Fruit fly (Drosophila melanogaster) whole organism, wandering third instar larva: Measurements from ENCODE around the gene Wnt5.

Source experiments
- Dfd ChIP-seq: fragments of >200 bp; optimal IDR thresholded peaks from 2 replicates; lab custom pipeline; 2017; ENCODE audit warnings: missing biosample characterization, missing genetic modification characterization
- HLH106 ChIP-seq: fragments of 200-800 bp; optimal IDR thresholded peaks from 3 replicates; lab custom pipeline; 2019; ENCODE audit warnings: missing biosample characterization, mild to moderate bottlenecking, missing genetic modification characterization, moderate library complexity
- Mio ChIP-seq: sonication (Bioruptor generic); optimal IDR thresholded peaks from 2 replicates; lab custom pipeline; 2016; ENCODE audit warnings: missing biosample characterization, missing genetic modification characterization
- Rel ChIP-seq, 2 experiments: fragments of 200-800 bp; sonication (Bioruptor generic) in 1 of 2; optimal IDR thresholded peaks; 2 replicates in 1 of 2; 3 replicates in 1 of 2; lab custom pipeline; 2016 to 2019; ENCODE audit warnings: mild to moderate bottlenecking in 2 of 2, missing biosample characterization in 2 of 2, missing genetic modification characterization in 2 of 2, moderate library complexity in 1 of 2
- br ChIP-seq: fragments of 200-800 bp; sonication (Bioruptor generic); optimal IDR thresholded peaks from 2 replicates; lab custom pipeline; 2016; ENCODE audit warnings: missing biosample characterization, missing genetic modification characterization
- h ChIP-seq: fragments of 200-800 bp; sonication (Bioruptor generic); optimal IDR thresholded peaks from 3 replicates; lab custom pipeline; 2016; ENCODE audit warnings: missing biosample characterization, mild to moderate bottlenecking, missing genetic modification characterization
- lola ChIP-seq: fragments of >200 bp; optimal IDR thresholded peaks from 2 replicates; lab custom pipeline; 2017; ENCODE audit warnings: missing biosample characterization, missing genetic modification characterization
- pan ChIP-seq: fragments of >200 bp; optimal IDR thresholded peaks from 2 replicates; lab custom pipeline; 2017
- psq ChIP-seq: fragments of 200-800 bp; sonication (Bioruptor generic); optimal IDR thresholded peaks from 3 replicates; lab custom pipeline; 2017; ENCODE audit warnings: missing biosample characterization, mild to moderate bottlenecking, missing genetic modification characterization, moderate library complexity
- sage ChIP-seq: fragments of 200-800 bp; sonication (Bioruptor generic); optimal IDR thresholded peaks from 2 replicates; lab custom pipeline; 2016; ENCODE audit warnings: missing biosample characterization, mild to moderate bottlenecking, missing genetic modification characterization
- usp ChIP-seq: fragments of >200 bp; optimal IDR thresholded peaks from 2 replicates; lab custom pipeline; 2017; ENCODE audit warnings: missing biosample characterization, missing genetic modification characterization

DNA sequence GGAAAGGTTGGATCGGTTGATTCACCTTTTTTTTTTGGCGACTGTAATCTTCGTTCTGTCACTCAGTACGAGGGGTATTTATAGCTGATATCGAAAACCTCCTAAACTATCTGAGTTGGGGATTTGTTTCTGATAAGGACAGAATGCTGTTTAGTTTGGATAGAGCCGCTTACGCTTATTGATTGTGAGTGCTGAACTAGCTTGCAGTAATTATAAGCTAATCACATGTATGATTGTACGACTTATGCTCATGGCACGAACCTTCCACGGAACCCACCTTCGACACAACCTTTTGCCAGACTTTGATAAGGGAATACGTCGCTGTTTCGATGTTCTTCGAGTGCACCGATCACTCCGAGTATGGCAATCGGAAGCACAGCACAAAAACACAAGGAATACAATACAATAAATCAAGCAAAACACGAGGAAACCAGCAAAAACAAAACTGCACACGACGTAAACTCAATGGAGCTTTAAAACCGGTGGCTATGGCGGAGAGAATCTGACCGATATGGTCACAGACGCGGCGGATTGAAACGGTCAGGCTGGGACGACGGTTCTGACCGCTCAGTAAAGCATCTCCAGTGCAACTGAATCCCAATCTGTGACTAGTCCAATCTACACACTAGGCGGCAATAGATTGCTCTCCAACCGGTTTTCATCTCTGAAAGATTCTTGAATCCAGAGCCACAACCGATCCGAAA is 18.7 kb downstream of the Wnt5 start, which contains the start of gene psh:
- TF ChIP-seq Mio (GFP tag; lab: Kevin White, UChicago) (no peak), pan (lab: Kevin White, UChicago) (no peak), lola (GFP tag; lab: Kevin White, UChicago) (no peak), h (GFP tag; lab: Kevin White, UChicago) (no peak), HLH106 (tag; lab: Kevin White, UChicago) (no peak), usp (GFP tag; lab: Kevin White, UChicago) (no peak), Rel (GFP tag; optimal IDR thresholded peaks at IDR 0.05; lab: Kevin White, UChicago) (no peak), Rel (tag; optimal IDR thresholded peaks at IDR 0.05; lab: Kevin White, UChicago) (no peak), sage (no peak), psq (no peak), Dfd (GFP tag; lab: Kevin White, UChicago) (no peak), br (GFP tag; lab: Kevin White, UChicago) (no peak)
